Worm (Caenorhabditis elegans) whole organism, early embryonic: ENCODE data around the gene ung-1.

Experiments
- aly-1 ChIP-seq: sonication (generic microtip); optimal IDR thresholded peaks from 2 replicates; lab custom pipeline; 2016; ENCODE audit warnings: missing genetic modification characterization, missing compliant biosample characterization
- ama-1 ChIP-seq: fragments of 150-350 bp; optimal IDR thresholded peaks from 2 replicates; lab custom pipeline; 2014
- ceh-36 ChIP-seq: sonication (generic microtip); optimal IDR thresholded peaks from 2 replicates; lab custom pipeline; 2016; ENCODE audit warnings: missing genetic modification characterization, inconsistent platforms, missing compliant biosample characterization
- ets-7 ChIP-seq: sonication (generic microtip); optimal IDR thresholded peaks from 2 replicates; lab custom pipeline; 2016; ENCODE audit warnings: missing genotype, missing genetic modification characterization, missing compliant biosample characterization
- flt-1 ChIP-seq: fragments of 200-800 bp; sonication (Bioruptor generic); IDR thresholded peaks from 2 replicates; pipeline ENCODE4 v1.3.6; 2022; ENCODE audit warnings: missing genetic modification characterization, missing compliant biosample characterization
- hnd-1 ChIP-seq: sonication (generic microtip); optimal IDR thresholded peaks from 2 replicates; lab custom pipeline; 2016; ENCODE audit warnings: missing genetic modification characterization, missing compliant biosample characterization
- pes-1 ChIP-seq: fragments of 200-800 bp; sonication (Bioruptor generic); IDR thresholded peaks from 2 replicates; pipeline ENCODE4 v1.3.6; 2022; ENCODE audit warnings: missing genetic modification reagents, missing genetic modification characterization, missing compliant biosample characterization

- no peak for TF ChIP-seq flt-1
- no peak for TF ChIP-seq ets-7
- TF ChIP-seq hnd-1: no peak
- TF ChIP-seq ama-1 (lab: Kevin White, UChicago): no peak
- TF ChIP-seq aly-1 (tag; lab: Kevin White, UChicago): no peak
- no peak for TF ChIP-seq ceh-36 (tag; lab: Kevin White, UChicago)
- TF ChIP-seq pes-1: no peak
These were observed 43.0 kb downstream of the ung-1 start for ce11 chrIII:11930899-11931298.
